Fruit fly (Drosophila melanogaster): ENCODE measurements around the gene CG34130.

Gene CG34130

dm6 chr3R:26230016-26230415 lies 40.2 kb upstream of the CG34130 start, which contains the start of gene CG12290:
TSS of gene CG12290 (plus strand) at chr3R:26230248.
- TF ChIP-seq rgr (GFP tag; optimal IDR thresholded peaks at IDR 0.05): peak; percentile 42
- TF ChIP-seq Dfd (GFP tag; optimal IDR thresholded peaks at IDR 0.05): no peak
- no peak for TF ChIP-seq N (GFP tag; optimal IDR thresholded peaks at IDR 0.05)
- TF ChIP-seq CG9705 (GFP tag; optimal IDR thresholded peaks at IDR 0.05): no peak
- no peak for TF ChIP-seq lola (GFP tag; optimal IDR thresholded peaks at IDR 0.05)
- TF ChIP-seq HLH106 (tag; optimal IDR thresholded peaks at IDR 0.05): peak; percentile 20
- no peak for TF ChIP-seq pan (optimal IDR thresholded peaks at IDR 0.05)
- TF ChIP-seq fru (GFP tag; optimal IDR thresholded peaks at IDR 0.05): peak; percentile 17
- TF ChIP-seq brk (GFP tag; optimal IDR thresholded peaks at IDR 0.05): no peak
- TF ChIP-seq Mio (GFP tag; optimal IDR thresholded peaks at IDR 0.05): no peak
- TF ChIP-seq CrebA (GFP tag; optimal IDR thresholded peaks at IDR 0.05; ENCODE audit: borderline replicate concordance): no peak
- TF ChIP-seq tai (GFP tag; optimal IDR thresholded peaks at IDR 0.05): no peak
- no peak for TF ChIP-seq CG32264 (GFP tag; optimal IDR thresholded peaks at IDR 0.05)
- no peak for TF ChIP-seq Rel (GFP tag; optimal IDR thresholded peaks at IDR 0.05)
- TF ChIP-seq Rel (tag; optimal IDR thresholded peaks at IDR 0.05): peak; percentile 21
- TF ChIP-seq Abd-B (GFP tag; optimal IDR thresholded peaks at IDR 0.05): no peak
- TF ChIP-seq ey (GFP tag; optimal IDR thresholded peaks at IDR 0.05): no peak
- TF ChIP-seq jim (GFP tag; optimal IDR thresholded peaks at IDR 0.05): peak; percentile 9
- TF ChIP-seq dmrt93B (GFP tag; optimal IDR thresholded peaks at IDR 0.05): no peak
- TF ChIP-seq foxo (GFP tag; optimal IDR thresholded peaks at IDR 0.05): peak in 1 of 2 experiments; percentile 29
- TF ChIP-seq OdsH (GFP tag; optimal IDR thresholded peaks at IDR 0.05): peak; percentile 12
- TF ChIP-seq sage (GFP tag; optimal IDR thresholded peaks at IDR 0.05): no peak
- no peak for TF ChIP-seq GATAd (GFP tag; optimal IDR thresholded peaks at IDR 0.05)
- peak; percentile 93 to 95 for TF ChIP-seq dl (GFP tag; optimal IDR thresholded peaks at IDR 0.05; ENCODE audit: insufficient read depth in 1 of 2, partially characterized antibody in 2 of 2)
- TF ChIP-seq woc (GFP tag; optimal IDR thresholded peaks at IDR 0.05): no peak
- peak; percentile 90 for TF ChIP-seq Vsx2 (GFP tag; optimal IDR thresholded peaks at IDR 0.05; ENCODE audit: partially characterized antibody)
- no peak for TF ChIP-seq Hr78 (GFP tag; optimal IDR thresholded peaks at IDR 0.05)
- TF ChIP-seq sv (GFP tag; optimal IDR thresholded peaks at IDR 0.05): no peak
- TF ChIP-seq dsf (GFP tag; optimal IDR thresholded peaks at IDR 0.05; ENCODE audit: borderline replicate concordance): no peak
- TF ChIP-seq psq (GFP tag; optimal IDR thresholded peaks at IDR 0.05): peak; percentile 32
- peak; percentile 33 for TF ChIP-seq br (GFP tag; optimal IDR thresholded peaks at IDR 0.05)
- TF ChIP-seq Hnf4 (GFP tag; optimal IDR thresholded peaks at IDR 0.05): peak; percentile 51
- TF ChIP-seq Sp1 (GFP tag; optimal IDR thresholded peaks at IDR 0.05): no peak
- TF ChIP-seq Dif (GFP tag; optimal IDR thresholded peaks at IDR 0.05; ENCODE audit: partially characterized antibody): peak; percentile 97
- no peak for TF ChIP-seq usp (GFP tag; optimal IDR thresholded peaks at IDR 0.05)
- TF ChIP-seq Hr83 (GFP tag; optimal IDR thresholded peaks at IDR 0.05; ENCODE audit: poor library complexity, severe bottlenecking): peak; percentile 44
- no peak for TF ChIP-seq Jra (GFP tag; optimal IDR thresholded peaks at IDR 0.05)
- TF ChIP-seq h (GFP tag; optimal IDR thresholded peaks at IDR 0.05): peak; percentile 67
- no peak for TF ChIP-seq Myc (optimal IDR thresholded peaks at IDR 0.05)

- TF ChIP-seq sv (GFP tag; optimal IDR thresholded peaks at IDR 0.05) (peak; percentile 87), ey (GFP tag; optimal IDR thresholded peaks at IDR 0.05) (no peak), CrebA (GFP tag; optimal IDR thresholded peaks at IDR 0.05; ENCODE audit: borderline replicate concordance) (no peak), Vsx2 (GFP tag; optimal IDR thresholded peaks at IDR 0.05; ENCODE audit: partially characterized antibody) (no peak), Sp1 (GFP tag; optimal IDR thresholded peaks at IDR 0.05) (no peak), Hr83 (GFP tag; optimal IDR thresholded peaks at IDR 0.05; ENCODE audit: poor library complexity, severe bottlenecking) (peak; percentile 41), pan (optimal IDR thresholded peaks at IDR 0.05) (no peak), usp (GFP tag; optimal IDR thresholded peaks at IDR 0.05) (no peak), tai (GFP tag; optimal IDR thresholded peaks at IDR 0.05) (peak; percentile 14), Jra (GFP tag; optimal IDR thresholded peaks at IDR 0.05) (no peak), psq (GFP tag; optimal IDR thresholded peaks at IDR 0.05) (no peak), foxo (GFP tag; optimal IDR thresholded peaks at IDR 0.05) (peak in 1 of 2 experiments; percentile 0), dsf (GFP tag; optimal IDR thresholded peaks at IDR 0.05; ENCODE audit: borderline replicate concordance) (no peak), jim (GFP tag; optimal IDR thresholded peaks at IDR 0.05) (no peak), GATAd (GFP tag; optimal IDR thresholded peaks at IDR 0.05) (peak; percentile 52), dl (GFP tag; optimal IDR thresholded peaks at IDR 0.05; ENCODE audit: insufficient read depth in 1 of 2, partially characterized antibody in 2 of 2) (no peak), br (GFP tag; optimal IDR thresholded peaks at IDR 0.05) (no peak), Rel (GFP tag; optimal IDR thresholded peaks at IDR 0.05) (no peak), Rel (tag; optimal IDR thresholded peaks at IDR 0.05) (no peak), fru (GFP tag; optimal IDR thresholded peaks at IDR 0.05) (no peak), rgr (GFP tag; optimal IDR thresholded peaks at IDR 0.05) (peak; percentile 46), HLH106 (tag; optimal IDR thresholded peaks at IDR 0.05) (no peak), CG32264 (GFP tag; optimal IDR thresholded peaks at IDR 0.05) (no peak), OdsH (GFP tag; optimal IDR thresholded peaks at IDR 0.05) (peak; percentile 42), Hnf4 (GFP tag; optimal IDR thresholded peaks at IDR 0.05) (peak; percentile 41), Hr78 (GFP tag; optimal IDR thresholded peaks at IDR 0.05) (no peak), h (GFP tag; optimal IDR thresholded peaks at IDR 0.05) (peak; percentile 31), sage (GFP tag; optimal IDR thresholded peaks at IDR 0.05) (no peak), Abd-B (GFP tag; optimal IDR thresholded peaks at IDR 0.05) (no peak)
Observed at dm6 chr3R:26228026-26228635, 38.4 kb upstream of the CG34130 start.

Measured in whole organism, wandering third instar larva.